Fruit fly (Drosophila melanogaster): ENCODE measurements around the gene plh.

- no peak for TF ChIP-seq Dll (optimal IDR thresholded peaks at IDR 0.05)
- TF ChIP-seq psq (optimal IDR thresholded peaks at IDR 0.05): no peak
- no peak for TF ChIP-seq pan (optimal IDR thresholded peaks at IDR 0.05)
Observed at dm6 chr3R:5010981-5011617, at the start of gene plh.

All from whole organism.